Worm (Caenorhabditis elegans): ENCODE results near the gene F39B3.7.
"Not testable (repeated sequence)": the region's sequence is repeated elsewhere in the genome, so short reads cannot be mapped to it uniquely, and the experiment has no call there.

F39B3.7 gene

ce11 chrX:17579779-17580178 lies 12.5 kb upstream of the F39B3.7 start, which contains the start of gene frpr-7:
TSS of gene frpr-7 (minus strand) at chrX:17579879.
- no peak for TF ChIP-seq ref-1 (GFP tag; conservative IDR thresholded peaks at IDR 0.05)
- TF ChIP-seq tab-1 (GFP tag; IDR thresholded peaks at IDR 0.05): no peak
- TF ChIP-seq cog-1 (tag; optimal IDR thresholded peaks at IDR 0.05): no peak
- no peak for TF ChIP-seq flt-1 (GFP tag; IDR thresholded peaks at IDR 0.05)
- no peak for TF ChIP-seq ztf-23 (GFP tag; IDR thresholded peaks at IDR 0.05)
- no peak for TF ChIP-seq klf-2 (GFP tag; conservative IDR thresholded peaks at IDR 0.05)
- TF ChIP-seq med-1 (GFP tag; optimal IDR thresholded peaks at IDR 0.05; ENCODE audit: insufficient read depth): no peak
- no peak for TF ChIP-seq T22C8.4 (GFP tag; IDR thresholded peaks at IDR 0.05)
- no peak for TF ChIP-seq ztf-29 (GFP tag; IDR thresholded peaks at IDR 0.05)

DNA sequence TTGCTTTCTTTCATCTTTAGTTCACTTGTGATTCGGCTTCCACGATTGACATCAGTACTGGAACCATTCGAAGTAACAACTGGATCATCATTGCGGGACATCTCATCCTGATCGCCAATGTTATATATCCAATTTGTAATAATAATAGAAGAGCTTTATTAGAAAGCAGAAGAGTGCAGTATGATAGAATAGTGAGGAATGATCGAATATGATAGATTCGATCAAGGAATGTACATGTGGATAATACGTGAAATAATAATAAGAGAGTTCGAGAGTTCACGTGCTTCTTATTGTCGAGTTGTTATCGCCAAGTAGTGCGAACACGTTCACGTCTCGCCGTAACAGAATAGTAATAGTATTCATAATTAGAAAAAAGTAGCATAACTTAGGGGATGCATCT lies 11.7 kb upstream of the F39B3.7 start, which contains the start of gene F39B3.3:
Gene F39B3.3 (minus strand): TSS at position 101 of the 400 bp plus-strand sequence.
- not testable (repeated sequence) for TF ChIP-seq cog-1 (tag; optimal IDR thresholded peaks at IDR 0.05); ref-1 (GFP tag; conservative IDR thresholded peaks at IDR 0.05); klf-2 (GFP tag; conservative IDR thresholded peaks at IDR 0.05)

DNA sequence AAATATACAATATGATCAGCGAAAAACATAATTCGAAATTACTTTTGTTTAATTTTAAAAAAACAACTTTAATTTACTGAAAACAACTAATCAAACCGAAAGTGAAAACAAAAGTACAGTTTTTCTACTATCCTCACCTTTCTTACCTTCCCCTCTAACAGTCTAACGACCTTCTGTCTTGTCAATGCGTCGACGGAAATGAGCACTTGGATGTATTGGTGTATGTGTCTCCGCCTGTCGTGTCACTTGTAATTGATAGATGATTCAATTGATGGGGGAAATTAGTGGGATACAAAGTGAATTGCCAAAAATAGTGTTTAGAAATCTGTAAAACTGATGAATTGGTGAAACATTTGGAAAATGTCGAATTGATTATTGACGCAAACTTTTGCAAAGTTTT lies 3.9 kb downstream of the F39B3.7 start, which contains the start of gene F31A3.5:
Gene F31A3.5 (minus strand): TSS at position 200 of the 400 bp plus-strand sequence.
- TF ChIP-seq ref-1 (GFP tag; conservative IDR thresholded peaks at IDR 0.05) (no peak), cog-1 (tag; optimal IDR thresholded peaks at IDR 0.05) (no peak), ztf-23 (GFP tag; IDR thresholded peaks at IDR 0.05) (no peak), flt-1 (GFP tag; IDR thresholded peaks at IDR 0.05) (no peak), ztf-29 (GFP tag; IDR thresholded peaks at IDR 0.05) (no peak), tab-1 (GFP tag; IDR thresholded peaks at IDR 0.05) (no peak), med-1 (GFP tag; optimal IDR thresholded peaks at IDR 0.05; ENCODE audit: insufficient read depth) (no peak), T22C8.4 (GFP tag; IDR thresholded peaks at IDR 0.05) (no peak), klf-2 (GFP tag; conservative IDR thresholded peaks at IDR 0.05) (no peak)

ce11 chrX:17562195-17562594 lies 5.1 kb downstream of the F39B3.7 start:
- TF ChIP-seq tab-1 (GFP tag; IDR thresholded peaks at IDR 0.05): 0 out of 2 replicates have a peak, but pooled peaks have one; percentile 11
- no peak for TF ChIP-seq med-1 (GFP tag; optimal IDR thresholded peaks at IDR 0.05; ENCODE audit: insufficient read depth)
- TF ChIP-seq T22C8.4 (GFP tag; IDR thresholded peaks at IDR 0.05): no peak
- TF ChIP-seq ztf-23 (GFP tag; IDR thresholded peaks at IDR 0.05): no peak
- no peak for TF ChIP-seq flt-1 (GFP tag; IDR thresholded peaks at IDR 0.05)

DNA sequence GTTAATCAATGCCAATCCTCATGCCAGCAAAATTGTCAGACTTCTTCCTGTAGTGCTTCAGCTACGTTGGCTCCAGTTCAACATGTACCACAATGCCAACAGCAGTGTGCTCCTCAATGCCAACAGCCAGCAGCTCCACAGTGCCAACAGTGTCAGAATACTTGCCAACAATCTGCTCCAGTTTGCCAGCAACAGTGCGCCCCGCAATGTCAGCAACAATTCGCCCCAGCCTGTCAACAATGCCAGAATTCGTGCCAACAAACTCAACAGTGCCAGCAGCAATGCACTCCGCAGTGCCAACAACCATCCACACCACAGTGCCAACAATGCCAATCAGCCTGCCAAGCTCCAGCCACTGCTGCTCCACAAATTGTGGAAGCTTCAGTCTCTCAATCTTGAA lies 13.5 kb downstream of the F39B3.7 start:
- TF ChIP-seq cog-1 (tag; optimal IDR thresholded peaks at IDR 0.05): no peak
- no peak for TF ChIP-seq flt-1 (GFP tag; IDR thresholded peaks at IDR 0.05)
- no peak for TF ChIP-seq ztf-23 (GFP tag; IDR thresholded peaks at IDR 0.05)
- TF ChIP-seq med-1 (GFP tag; optimal IDR thresholded peaks at IDR 0.05; ENCODE audit: insufficient read depth): no peak
- no peak for TF ChIP-seq ztf-29 (GFP tag; IDR thresholded peaks at IDR 0.05)
- TF ChIP-seq klf-2 (GFP tag; conservative IDR thresholded peaks at IDR 0.05): no peak
- no peak for TF ChIP-seq ref-1 (GFP tag; conservative IDR thresholded peaks at IDR 0.05)
- TF ChIP-seq T22C8.4 (GFP tag; IDR thresholded peaks at IDR 0.05): no peak

ce11 chrX:17550755-17551154 lies 16.5 kb downstream of the F39B3.7 start, which contains the start of gene hlh-28:
TSS of gene hlh-28 (plus strand) at chrX:17551055.
- TF ChIP-seq klf-2 (GFP tag; conservative IDR thresholded peaks at IDR 0.05); ztf-29 (GFP tag; IDR thresholded peaks at IDR 0.05); med-1 (GFP tag; optimal IDR thresholded peaks at IDR 0.05; ENCODE audit: insufficient read depth): not testable (repeated sequence)

- TF ChIP-seq tab-1 (GFP tag; IDR thresholded peaks at IDR 0.05); med-1 (GFP tag; optimal IDR thresholded peaks at IDR 0.05; ENCODE audit: insufficient read depth); ztf-23 (GFP tag; IDR thresholded peaks at IDR 0.05): not testable (repeated sequence)
These were observed 18.7 kb downstream of the F39B3.7 start, which contains the start of gene hlh-29 for ce11 chrX:17548539-17548938. TSS of gene hlh-29 (minus strand) at chrX:17548639.

DNA sequence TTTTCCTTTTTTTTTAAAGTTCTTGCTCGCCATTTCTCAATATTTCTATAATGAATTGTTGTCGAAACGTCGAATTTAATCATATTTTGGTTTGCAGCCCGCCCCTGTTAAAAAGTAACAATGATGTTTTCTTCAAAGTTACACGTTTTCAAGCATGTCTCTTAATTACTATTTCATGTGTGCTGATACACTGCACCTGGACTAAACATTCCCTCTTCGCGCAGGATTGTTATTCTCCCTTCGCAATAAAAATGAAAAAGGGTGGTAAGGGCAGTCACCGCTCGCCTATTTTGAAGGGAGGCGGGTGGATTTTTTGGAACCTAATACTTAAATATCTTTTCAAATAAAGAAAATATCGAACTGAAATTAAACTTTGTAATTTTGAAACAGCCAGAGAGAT lies 21.8 kb downstream of the F39B3.7 start:
- TF ChIP-seq ztf-23 (GFP tag; IDR thresholded peaks at IDR 0.05): peak; percentile 45; the same call in 1 of the 2 replicates
- no peak for TF ChIP-seq klf-2 (GFP tag; conservative IDR thresholded peaks at IDR 0.05)

- TF ChIP-seq ztf-23 (GFP tag; IDR thresholded peaks at IDR 0.05) (peak; percentile 75; the same call in 1 of the 2 replicates), tab-1 (GFP tag; IDR thresholded peaks at IDR 0.05) (no peak), cog-1 (tag; optimal IDR thresholded peaks at IDR 0.05) (peak; percentile 42), T22C8.4 (GFP tag; IDR thresholded peaks at IDR 0.05) (peak; percentile 68), flt-1 (GFP tag; IDR thresholded peaks at IDR 0.05) (peak; percentile 67), ref-1 (GFP tag; conservative IDR thresholded peaks at IDR 0.05) (no peak), ztf-29 (GFP tag; IDR thresholded peaks at IDR 0.05) (no peak), klf-2 (GFP tag; conservative IDR thresholded peaks at IDR 0.05) (0 out of 2 replicates have a peak, but pooled peaks have one; percentile 35)
These were observed 22.8 kb downstream of the F39B3.7 start for ce11 chrX:17544349-17544936.

ce11 chrX:17539968-17540367 lies 27.3 kb downstream of the F39B3.7 start:
- no peak for TF ChIP-seq T22C8.4 (GFP tag; IDR thresholded peaks at IDR 0.05)
- no peak for TF ChIP-seq ztf-23 (GFP tag; IDR thresholded peaks at IDR 0.05)
- TF ChIP-seq tab-1 (GFP tag; IDR thresholded peaks at IDR 0.05): no peak
- no peak for TF ChIP-seq med-1 (GFP tag; optimal IDR thresholded peaks at IDR 0.05; ENCODE audit: insufficient read depth)
- no peak for TF ChIP-seq flt-1 (GFP tag; IDR thresholded peaks at IDR 0.05)
- TF ChIP-seq cog-1 (tag; optimal IDR thresholded peaks at IDR 0.05): no peak
- no peak for TF ChIP-seq ref-1 (GFP tag; conservative IDR thresholded peaks at IDR 0.05)
- TF ChIP-seq ztf-29 (GFP tag; IDR thresholded peaks at IDR 0.05): no peak
- no peak for TF ChIP-seq klf-2 (GFP tag; conservative IDR thresholded peaks at IDR 0.05)
